Worm (Caenorhabditis elegans): ENCODE data around the gene npp-24.

ce11 chrII:5555522-5555921 lies 49.9 kb downstream of the npp-24 start:
- TF ChIP-seq nhr-85 (tag) = no peak
- TF ChIP-seq egl-27 (tag; optimal IDR thresholded peaks at IDR 0.05) = no peak
- no peak for TF ChIP-seq tbx-2 (tag; optimal IDR thresholded peaks at IDR 0.05)
- no peak for TF ChIP-seq mep-1 (tag; optimal IDR thresholded peaks at IDR 0.05)
- TF ChIP-seq pqm-1 (tag; optimal IDR thresholded peaks at IDR 0.05) = no peak
- TF ChIP-seq nhr-237 (tag; optimal IDR thresholded peaks at IDR 0.05) = no peak
